Fruit fly (Drosophila melanogaster) whole organism, prepupa: ENCODE measurements around the gene CG6398.

Experiments
- Blimp-1 ChIP-seq: fragments of 200-800 bp; sonication (Bioruptor generic); optimal IDR thresholded peaks from 3 replicates; lab custom pipeline; 2017; ENCODE audit warnings: missing biosample characterization, missing genetic modification characterization, mild to moderate bottlenecking, moderate library complexity, missing genetic modification reagents
- CG10631 ChIP-seq: fragments of 200-800 bp; sonication (Bioruptor generic); optimal IDR thresholded peaks from 2 replicates; lab custom pipeline; 2016; ENCODE audit warnings: missing biosample characterization, missing genetic modification characterization
- CG10669 ChIP-seq: fragments of 200-800 bp; sonication (Bioruptor generic); optimal IDR thresholded peaks from 3 replicates; lab custom pipeline; 2018; ENCODE audit warnings: missing biosample characterization, mild to moderate bottlenecking, missing genetic modification characterization, moderate library complexity
- CG11762 ChIP-seq: fragments of 200-800 bp; sonication (Bioruptor generic); optimal IDR thresholded peaks from 3 replicates; lab custom pipeline; 2016; ENCODE audit warnings: missing biosample characterization, missing genetic modification characterization; ENCODE audit not compliant: insufficient read depth
- CG11902 ChIP-seq: fragments of 200-800 bp; sonication (Bioruptor generic); optimal IDR thresholded peaks from 3 replicates; lab custom pipeline; 2016; ENCODE audit warnings: missing biosample characterization, missing genetic modification characterization
- CG15336 ChIP-seq: fragments of 200-800 bp; sonication (Bioruptor generic); IDR thresholded peaks from 2 replicates; pipeline ENCODE4 v1.3.6; 2022; ENCODE audit warnings: missing biosample characterization, missing genetic modification characterization
- CG1621 ChIP-seq: fragments of 200-800 bp; sonication (Bioruptor generic); optimal IDR thresholded peaks from 3 replicates; lab custom pipeline; 2018; ENCODE audit warnings: missing biosample characterization, mild to moderate bottlenecking, missing genetic modification characterization
- CG16779 ChIP-seq: fragments of 200-800 bp; sonication (Bioruptor generic); optimal IDR thresholded peaks from 3 replicates; lab custom pipeline; 2017; ENCODE audit warnings: missing biosample characterization, mild to moderate bottlenecking, missing genetic modification characterization
- CG3032 ChIP-seq: fragments of 200-800 bp; optimal IDR thresholded peaks from 2 replicates; lab custom pipeline; 2019; ENCODE audit warnings: missing biosample characterization, mild to moderate bottlenecking, missing genetic modification characterization, moderate library complexity
- CG31627 ChIP-seq: fragments of 200-800 bp; sonication (Bioruptor generic); optimal IDR thresholded peaks from 3 replicates; lab custom pipeline; 2016; ENCODE audit warnings: missing biosample characterization, missing genetic modification characterization
- CG32006 ChIP-seq: fragments of 200-800 bp; sonication (Bioruptor generic); optimal IDR thresholded peaks from 3 replicates; lab custom pipeline; 2017; ENCODE audit warnings: missing biosample characterization, mild to moderate bottlenecking, missing genetic modification characterization
- CG3919 ChIP-seq: fragments of 200-800 bp; sonication (Bioruptor generic); optimal IDR thresholded peaks from 3 replicates; lab custom pipeline; 2016; ENCODE audit warnings: missing biosample characterization, missing genetic modification characterization
- CG4318 ChIP-seq: fragments of 200-800 bp; sonication (Bioruptor generic); optimal IDR thresholded peaks from 3 replicates; lab custom pipeline; 2017; ENCODE audit warnings: missing biosample characterization, mild to moderate bottlenecking, missing genetic modification characterization
- CG6163 ChIP-seq: fragments of 200-800 bp; sonication (Bioruptor generic); IDR thresholded peaks from 3 replicates; pipeline ENCODE4 v1.3.6; 2022; ENCODE audit warnings: missing biosample characterization, missing genetic modification characterization
- CG6276 ChIP-seq: fragments of 200-800 bp; sonication (Bioruptor generic); optimal IDR thresholded peaks from 2 replicates; lab custom pipeline; 2017; ENCODE audit warnings: missing biosample characterization, mild to moderate bottlenecking, missing genetic modification characterization
- CG6808 ChIP-seq: fragments of 200-800 bp; sonication (Bioruptor generic); optimal IDR thresholded peaks from 3 replicates; lab custom pipeline; 2017; ENCODE audit warnings: missing biosample characterization, missing genetic modification characterization, mild to moderate bottlenecking, moderate library complexity, missing genetic modification reagents
- CG7368 ChIP-seq: fragments of 200-800 bp; sonication (Bioruptor generic); optimal IDR thresholded peaks from 3 replicates; lab custom pipeline; 2016; ENCODE audit warnings: missing biosample characterization, missing genetic modification characterization
- CG8119 ChIP-seq: fragments of 200-800 bp; sonication (Bioruptor generic); IDR thresholded peaks from 3 replicates; pipeline ENCODE4 v1.3.6; 2022; ENCODE audit warnings: missing biosample characterization, missing genetic modification characterization
- CG8319 ChIP-seq: fragments of 200-800 bp; sonication (Bioruptor generic); optimal IDR thresholded peaks from 3 replicates; lab custom pipeline; 2016; ENCODE audit warnings: missing biosample characterization, missing genetic modification characterization
- CG8632 ChIP-seq: fragments of 200-800 bp; sonication (Bioruptor generic); optimal IDR thresholded peaks from 3 replicates; lab custom pipeline; 2016; ENCODE audit warnings: missing biosample characterization, missing genetic modification characterization
- CG9139 ChIP-seq: fragments of 200-800 bp; sonication (Bioruptor generic); optimal IDR thresholded peaks from 3 replicates; lab custom pipeline; 2017; ENCODE audit warnings: missing biosample characterization, mild to moderate bottlenecking, missing genetic modification characterization
- Eip78C ChIP-seq: fragments of 200-800 bp; sonication (Bioruptor generic); peaks from one replicate; lab custom pipeline; 2016; ENCODE audit warnings: missing biosample characterization, missing genetic modification characterization
- Eip93F ChIP-seq: fragments of 200-800 bp; sonication (Bioruptor generic); optimal IDR thresholded peaks from 2 replicates; lab custom pipeline; 2016; ENCODE audit warnings: missing biosample characterization, mild to moderate bottlenecking, missing genetic modification characterization
- Ets21C ChIP-seq: fragments of 200-800 bp; sonication (Bioruptor generic); optimal IDR thresholded peaks from 3 replicates; lab custom pipeline; 2016; ENCODE audit warnings: missing biosample characterization, missing genetic modification characterization
- Ets96B ChIP-seq: fragments of 200-800 bp; optimal IDR thresholded peaks from 2 replicates; lab custom pipeline; 2019; ENCODE audit warnings: missing biosample characterization, mild to moderate bottlenecking, missing genetic modification characterization, moderate library complexity
- Gug ChIP-seq: fragments of 200-800 bp; sonication (Bioruptor generic); IDR thresholded peaks from 2 replicates; pipeline ENCODE4 v1.3.6; 2022; ENCODE audit warnings: missing biosample characterization, missing genetic modification characterization
- Hr39 ChIP-seq: fragments of 200-800 bp; sonication (Bioruptor generic); optimal IDR thresholded peaks from 2 replicates; lab custom pipeline; 2016; ENCODE audit warnings: missing biosample characterization, missing genetic modification characterization
- Lpt ChIP-seq: fragments of 200-800 bp; sonication (Bioruptor generic); optimal IDR thresholded peaks from 3 replicates; lab custom pipeline; 2016; ENCODE audit warnings: missing biosample characterization, missing genetic modification characterization
- Met ChIP-seq: fragments of 200-800 bp; sonication (Bioruptor generic); optimal IDR thresholded peaks from 3 replicates; lab custom pipeline; 2016; ENCODE audit warnings: missing biosample characterization, missing genetic modification characterization
- OdsH ChIP-seq: fragments of 200-800 bp; sonication (Bioruptor generic); optimal IDR thresholded peaks from 3 replicates; lab custom pipeline; 2016; ENCODE audit warnings: missing biosample characterization, missing genetic modification characterization
- Sox102F ChIP-seq: fragments of 200-800 bp; sonication (Bioruptor generic); optimal IDR thresholded peaks from 2 replicates; lab custom pipeline; 2016; ENCODE audit warnings: missing biosample characterization, mild to moderate bottlenecking, missing genetic modification characterization
- Sox15 ChIP-seq: fragments of 200-800 bp; sonication (Bioruptor generic); optimal IDR thresholded peaks from 3 replicates; lab custom pipeline; 2016; ENCODE audit warnings: missing biosample characterization, missing genetic modification characterization
- achi ChIP-seq: fragments of 200-800 bp; sonication (Bioruptor generic); optimal IDR thresholded peaks from 3 replicates; lab custom pipeline; 2016; ENCODE audit warnings: missing biosample characterization, missing genetic modification characterization
- acj6 ChIP-seq: fragments of 200-800 bp; sonication (Bioruptor generic); optimal IDR thresholded peaks from 3 replicates; lab custom pipeline; 2016; ENCODE audit warnings: missing biosample characterization, missing genetic modification characterization
- cyc ChIP-seq: fragments of 200-800 bp; sonication (Bioruptor generic); optimal IDR thresholded peaks from 3 replicates; lab custom pipeline; 2016; ENCODE audit warnings: missing biosample characterization, missing genetic modification characterization
- dsx ChIP-seq: fragments of 200-800 bp; optimal IDR thresholded peaks from 3 replicates; lab custom pipeline; 2019; ENCODE audit warnings: missing biosample characterization, mild to moderate bottlenecking, missing genetic modification characterization, moderate library complexity; ENCODE audit not compliant: poor library complexity, severe bottlenecking
- esn ChIP-seq: fragments of 200-800 bp; sonication (Bioruptor generic); optimal IDR thresholded peaks from 2 replicates; lab custom pipeline; 2016; ENCODE audit warnings: missing biosample characterization, mild to moderate bottlenecking, missing genetic modification characterization, moderate library complexity
- fd59A ChIP-seq: fragments of 200-800 bp; sonication (Bioruptor generic); optimal IDR thresholded peaks from 2 replicates; lab custom pipeline; 2017; ENCODE audit warnings: missing biosample characterization, mild to moderate bottlenecking, missing genetic modification characterization, missing genetic modification reagents
- fd85E ChIP-seq: fragments of 200-800 bp; sonication (Bioruptor generic); optimal IDR thresholded peaks from 3 replicates; lab custom pipeline; 2016; ENCODE audit warnings: missing biosample characterization, missing genetic modification characterization
- fkh ChIP-seq: fragments of 200-800 bp; sonication (Bioruptor generic); optimal IDR thresholded peaks from 3 replicates; lab custom pipeline; 2017; ENCODE audit warnings: missing biosample characterization, mild to moderate bottlenecking, missing genetic modification characterization, moderate library complexity
- lz ChIP-seq: fragments of 200-800 bp; sonication (Bioruptor generic); optimal IDR thresholded peaks from 3 replicates; lab custom pipeline; 2016; ENCODE audit warnings: missing biosample characterization, missing genetic modification characterization
- net ChIP-seq: fragments of 200-800 bp; sonication (Bioruptor generic); optimal IDR thresholded peaks from 3 replicates; lab custom pipeline; 2016; ENCODE audit warnings: missing biosample characterization, missing genetic modification characterization
- pdm3 ChIP-seq: fragments of 200-800 bp; sonication (Bioruptor generic); optimal IDR thresholded peaks from 3 replicates; lab custom pipeline; 2016; ENCODE audit warnings: missing biosample characterization, missing genetic modification characterization
- salr ChIP-seq, 2 experiments: fragments of 200-800 bp; sonication (Bioruptor generic); optimal IDR thresholded peaks; 3 replicates each; lab custom pipeline; 2016 to 2018; ENCODE audit warnings: missing biosample characterization in 2 of 2, missing genetic modification characterization in 2 of 2, mild to moderate bottlenecking in 1 of 2
- spab ChIP-seq: fragments of 200-800 bp; sonication (Bioruptor generic); optimal IDR thresholded peaks from 2 replicates; lab custom pipeline; 2017; ENCODE audit warnings: missing biosample characterization, mild to moderate bottlenecking, missing genetic modification characterization, missing genetic modification reagents
- svp ChIP-seq: fragments of 200-800 bp; sonication (Bioruptor generic); peaks from one replicate; lab custom pipeline; 2016; ENCODE audit warnings: missing biosample characterization, missing genetic modification characterization
- topi ChIP-seq: fragments of 200-800 bp; sonication (Bioruptor generic); optimal IDR thresholded peaks from 3 replicates; lab custom pipeline; 2016; ENCODE audit warnings: missing biosample characterization, missing genetic modification characterization
- vri ChIP-seq: fragments of 200-800 bp; sonication (Bioruptor generic); optimal IDR thresholded peaks from 3 replicates; lab custom pipeline; 2016; ENCODE audit warnings: missing biosample characterization, mild to moderate bottlenecking, missing genetic modification characterization

The CG6398 gene

dm6 chrX:17814783-17815182 is 15.8 kb upstream of the CG6398 start (continued):
- TF ChIP-seq dsx (GFP tag; lab: Kevin White, UChicago), result peak; percentile 56
- TF ChIP-seq Met, result peak; percentile 76
- peak; percentile 50 for TF ChIP-seq vri
- TF ChIP-seq Gug (GFP tag; lab: Robert Waterston, UW), result no peak
- TF ChIP-seq CG8319 (GFP tag; lab: Kevin White, UChicago), result no peak
- no peak for TF ChIP-seq CG11902 (GFP tag; lab: Kevin White, UChicago)
- peak; percentile 34 for TF ChIP-seq fd59A (GFP tag; lab: Kevin White, UChicago)
- peak; percentile 66 for TF ChIP-seq lz
- no peak for TF ChIP-seq fkh (GFP tag; lab: Kevin White, UChicago)
- TF ChIP-seq CG32006 (GFP tag; lab: Kevin White, UChicago), result no peak
- no peak for TF ChIP-seq Eip93F (GFP tag; lab: Kevin White, UChicago)
- TF ChIP-seq Lpt, result no peak
- peak; percentile 11 for TF ChIP-seq spab (GFP tag; lab: Kevin White, UChicago)
- TF ChIP-seq svp (GFP tag; lab: Kevin White, UChicago), result peak; percentile 88
- TF ChIP-seq Blimp-1, result peak; percentile 29
- peak; percentile 74 for TF ChIP-seq esn (GFP tag; lab: Kevin White, UChicago)
- peak; percentile 60 for TF ChIP-seq CG31627 (GFP tag; lab: Kevin White, UChicago)
- TF ChIP-seq CG7368 (GFP tag; lab: Kevin White, UChicago), result no peak
- TF ChIP-seq CG10669, result peak; percentile 42
- peak; percentile 42 for TF ChIP-seq achi (GFP tag; lab: Kevin White, UChicago)
- TF ChIP-seq Sox15 (GFP tag; lab: Kevin White, UChicago), result no peak
- TF ChIP-seq CG8119, result no peak
- no peak for TF ChIP-seq CG4318
- peak; percentile 20 for TF ChIP-seq pdm3 (GFP tag; lab: Kevin White, UChicago)

- TF ChIP-seq CG31627 (GFP tag; lab: Kevin White, UChicago), result peak; percentile 30
- TF ChIP-seq esn (GFP tag; lab: Kevin White, UChicago), result peak; percentile 65
- TF ChIP-seq topi, result peak; percentile 51
- TF ChIP-seq Hr39 (GFP tag; lab: Kevin White, UChicago), result peak; percentile 45
- peak; percentile 59 for TF ChIP-seq CG6808 (GFP tag; lab: Kevin White, UChicago)
- peak; percentile 21 for TF ChIP-seq Ets96B (tag; lab: Kevin White, UChicago)
- TF ChIP-seq Eip78C (GFP tag; lab: Kevin White, UChicago), result peak; percentile 58
- TF ChIP-seq salr (GFP tag; optimal IDR thresholded peaks at IDR 0.05; lab: Kevin White, UChicago), result no peak
- TF ChIP-seq CG6276 (GFP tag; lab: Kevin White, UChicago), result no peak
- peak; percentile 63 for TF ChIP-seq OdsH (GFP tag; lab: Kevin White, UChicago)
- no peak for TF ChIP-seq spab (GFP tag; lab: Kevin White, UChicago)
- no peak for TF ChIP-seq CG8319 (GFP tag; lab: Kevin White, UChicago)
- no peak for TF ChIP-seq Sox15 (GFP tag; lab: Kevin White, UChicago)
- TF ChIP-seq CG3919 (GFP tag; lab: Kevin White, UChicago), result peak; percentile 2
- TF ChIP-seq CG16779 (tag; lab: Kevin White, UChicago), result no peak
- peak; percentile 10 for TF ChIP-seq acj6 (GFP tag; lab: Kevin White, UChicago)
- TF ChIP-seq Ets21C (GFP tag; lab: Kevin White, UChicago), result peak; percentile 11
- TF ChIP-seq CG10631 (GFP tag; lab: Kevin White, UChicago), result peak; percentile 11
- TF ChIP-seq cyc, result peak; percentile 30
- no peak for TF ChIP-seq vri
- TF ChIP-seq CG11762 (GFP tag; lab: Kevin White, UChicago), result no peak
- no peak for TF ChIP-seq CG4318
- TF ChIP-seq CG8119, result no peak
- no peak for TF ChIP-seq Eip93F (GFP tag; lab: Kevin White, UChicago)
- no peak for TF ChIP-seq CG32006 (GFP tag; lab: Kevin White, UChicago)
- no peak for TF ChIP-seq CG9139 (GFP tag; lab: Kevin White, UChicago)
- TF ChIP-seq lz, result peak; percentile 44
- peak; percentile 39 for TF ChIP-seq Sox102F
- TF ChIP-seq fd85E, result no peak
- no peak for TF ChIP-seq CG1621
- TF ChIP-seq fd59A (GFP tag; lab: Kevin White, UChicago), result peak; percentile 26
- peak; percentile 55 for TF ChIP-seq CG3032 (tag; lab: Kevin White, UChicago)
- TF ChIP-seq pdm3 (GFP tag; lab: Kevin White, UChicago), result peak; percentile 26
- no peak for TF ChIP-seq CG8632 (GFP tag; lab: Kevin White, UChicago)
- TF ChIP-seq net (GFP tag; lab: Kevin White, UChicago), result no peak
- TF ChIP-seq CG6163, result no peak
- no peak for TF ChIP-seq CG15336 (GFP tag; lab: Robert Waterston, UW)
- peak; percentile 84 for TF ChIP-seq svp (GFP tag; lab: Kevin White, UChicago)
- TF ChIP-seq Lpt, result no peak
- peak; percentile 33 for TF ChIP-seq CG10669
Measured at dm6 chrX:17816437-17816836, 14.2 kb upstream of the CG6398 start.
